Worm (Caenorhabditis elegans) whole organism, mixed stage, embryonic: ENCODE results near the gene F25D1.5.

Source experiments
- M03D4.4 ChIP-seq: sonication (generic microtip); optimal IDR thresholded peaks from 2 replicates; lab custom pipeline; 2017; ENCODE audit warnings: mild to moderate bottlenecking, missing genetic modification characterization, missing compliant biosample characterization
- bed-3 ChIP-seq: fragments of 200-800 bp; sonication (Bioruptor generic); optimal IDR thresholded peaks from 3 replicates; lab custom pipeline; 2018; ENCODE audit warnings: mild to moderate bottlenecking, missing genetic modification characterization, moderate library complexity, missing compliant biosample characterization
- blmp-1 ChIP-seq: fragments of 150-350 bp; optimal IDR thresholded peaks from 2 replicates; lab custom pipeline; 2014; ENCODE audit warnings: missing biosample characterization, missing genetic modification characterization
- ceh-43 ChIP-seq: fragments of 200-800 bp; sonication (Bioruptor generic); optimal IDR thresholded peaks from 2 replicates; lab custom pipeline; 2018; ENCODE audit warnings: mild to moderate bottlenecking, missing genetic modification characterization, moderate library complexity, missing compliant biosample characterization
- ces-1 ChIP-seq: fragments of 150-350 bp; optimal IDR thresholded peaks from 2 replicates; lab custom pipeline; 2014; ENCODE audit warnings: missing biosample characterization, missing genetic modification reagents, missing genetic modification characterization
- drap-1 ChIP-seq: fragments of 200-800 bp; sonication (Bioruptor generic); optimal IDR thresholded peaks from 3 replicates; lab custom pipeline; 2018; ENCODE audit warnings: mild to moderate bottlenecking, missing genetic modification characterization, missing compliant biosample characterization
- elt-1 ChIP-seq: sonication (generic microtip); optimal IDR thresholded peaks from 2 replicates; lab custom pipeline; 2017; ENCODE audit warnings: missing genetic modification characterization, mild to moderate bottlenecking, missing compliant biosample characterization, antibody characterized with exemption, moderate library complexity, borderline replicate concordance; ENCODE audit not compliant: insufficient read depth
- elt-3 ChIP-seq: fragments of 150-350 bp; optimal IDR thresholded peaks from 2 replicates; lab custom pipeline; 2014; ENCODE audit warnings: missing biosample characterization, missing genetic modification characterization
- flh-1 ChIP-seq: fragments of 200-800 bp; sonication (Bioruptor generic); optimal IDR thresholded peaks from 2 replicates; lab custom pipeline; 2018; ENCODE audit warnings: mild to moderate bottlenecking, missing genetic modification characterization, moderate library complexity, missing compliant biosample characterization
- ham-2 ChIP-seq: fragments of 200-800 bp; sonication (Bioruptor generic); optimal IDR thresholded peaks from 2 replicates; lab custom pipeline; 2018; ENCODE audit warnings: mild to moderate bottlenecking, missing genetic modification characterization, missing compliant biosample characterization
- hlh-1 ChIP-seq: fragments of 150-350 bp; optimal IDR thresholded peaks from 2 replicates; lab custom pipeline; 2014; ENCODE audit warnings: missing biosample characterization, missing genetic modification reagents, missing genetic modification characterization
- lin-13 ChIP-seq: fragments of 150-350 bp; optimal IDR thresholded peaks from 2 replicates; lab custom pipeline; 2014; ENCODE audit warnings: missing biosample characterization, missing genetic modification characterization
- lin-32 ChIP-seq: fragments of 200-800 bp; sonication (Bioruptor generic); optimal IDR thresholded peaks from 2 replicates; lab custom pipeline; 2018; ENCODE audit warnings: mild to moderate bottlenecking, missing genetic modification characterization, missing compliant biosample characterization
- lsy-2 ChIP-seq: fragments of 150-350 bp; optimal IDR thresholded peaks from 2 replicates; lab custom pipeline; 2014; ENCODE audit warnings: missing biosample characterization, missing genetic modification characterization
- mab-5 ChIP-seq: fragments of 150-350 bp; optimal IDR thresholded peaks from 2 replicates; lab custom pipeline; 2014; ENCODE audit warnings: missing biosample characterization, missing genetic modification characterization
- mep-1 ChIP-seq: fragments of 150-350 bp; optimal IDR thresholded peaks from 2 replicates; lab custom pipeline; 2017; ENCODE audit warnings: missing biosample characterization, missing genetic modification reagents, missing genetic modification characterization, inconsistent platforms
- mls-2 ChIP-seq: sonication (generic microtip); optimal IDR thresholded peaks from 2 replicates; lab custom pipeline; 2016; ENCODE audit warnings: mild to moderate bottlenecking, missing genetic modification characterization, moderate library complexity, missing compliant biosample characterization
- nhr-12 ChIP-seq: fragments of 150-350 bp; optimal IDR thresholded peaks from 2 replicates; lab custom pipeline; 2014; ENCODE audit warnings: missing biosample characterization, missing genetic modification characterization
- nhr-2 ChIP-seq: fragments of 150-350 bp; optimal IDR thresholded peaks from 2 replicates; lab custom pipeline; 2014; ENCODE audit warnings: missing biosample characterization, missing genetic modification characterization
- nhr-237 ChIP-seq: fragments of 150-350 bp; optimal IDR thresholded peaks from 2 replicates; lab custom pipeline; 2014; ENCODE audit warnings: missing biosample characterization, missing genetic modification characterization
- nhr-28 ChIP-seq: fragments of 150-350 bp; optimal IDR thresholded peaks from 2 replicates; lab custom pipeline; 2014; ENCODE audit warnings: missing biosample characterization, missing genetic modification characterization
- nhr-76 ChIP-seq: sonication (generic microtip); optimal IDR thresholded peaks from 2 replicates; lab custom pipeline; 2017; ENCODE audit warnings: missing biosample characterization, missing genetic modification characterization
- pha-4 ChIP-seq: fragments of 150-350 bp; optimal IDR thresholded peaks from 2 replicates; lab custom pipeline; 2018; ENCODE audit warnings: missing biosample characterization, missing genetic modification reagents, missing genetic modification characterization
- sem-2 ChIP-seq: fragments of 200-800 bp; sonication (Bioruptor generic); optimal IDR thresholded peaks from 2 replicates; lab custom pipeline; 2018; ENCODE audit warnings: mild to moderate bottlenecking, missing genetic modification characterization, missing compliant biosample characterization
- snpc-4 ChIP-seq: fragments of 150-350 bp; optimal IDR thresholded peaks from 2 replicates; lab custom pipeline; 2014; ENCODE audit warnings: missing biosample characterization, missing genetic modification characterization
- sptf-1 ChIP-seq: sonication (generic microtip); optimal IDR thresholded peaks from 2 replicates; lab custom pipeline; 2017; ENCODE audit warnings: mild to moderate bottlenecking, missing genetic modification characterization, moderate library complexity, missing compliant biosample characterization
- tbx-8 ChIP-seq: fragments of 200-800 bp; sonication (Bioruptor generic); optimal IDR thresholded peaks from 2 replicates; lab custom pipeline; 2018; ENCODE audit warnings: mild to moderate bottlenecking, missing genetic modification characterization, moderate library complexity, missing compliant biosample characterization
- unc-120 ChIP-seq: sonication (generic microtip); optimal IDR thresholded peaks from 2 replicates; lab custom pipeline; 2017; ENCODE audit warnings: missing genetic modification characterization, missing compliant biosample characterization; ENCODE audit not compliant: poor library complexity, severe bottlenecking
- unc-39 ChIP-seq: fragments of 150-350 bp; optimal IDR thresholded peaks from 2 replicates; lab custom pipeline; 2014; ENCODE audit warnings: missing biosample characterization, missing genetic modification characterization
- ztf-11 ChIP-seq: fragments of 150-350 bp; optimal IDR thresholded peaks from 2 replicates; lab custom pipeline; 2014; ENCODE audit warnings: missing biosample characterization, missing genetic modification characterization

F25D1.5 gene

ce11 chrV:10576319-10576718 lies 29.7 kb upstream of the F25D1.5 start, which contains the start of gene vps-54:
Gene vps-54 (minus strand): TSS chrV:10576419.
- TF ChIP-seq mls-2 = no peak
- no peak for TF ChIP-seq tbx-8 (GFP tag; lab: Kevin White, UChicago)
- TF ChIP-seq nhr-12 (tag; lab: Kevin White, UChicago) = no peak
- no peak for TF ChIP-seq nhr-237 (tag; lab: Kevin White, UChicago)
- no peak for TF ChIP-seq drap-1 (GFP tag; lab: Kevin White, UChicago)
- TF ChIP-seq ceh-43 (GFP tag; lab: Kevin White, UChicago) = no peak
- no peak for TF ChIP-seq sptf-1 (tag; lab: Kevin White, UChicago)
- TF ChIP-seq unc-39 (tag; lab: Kevin White, UChicago) = no peak
- TF ChIP-seq hlh-1 (tag; lab: Kevin White, UChicago) = no peak
- TF ChIP-seq nhr-28 = no peak

ce11 chrV:10574197-10574596 lies 27.6 kb upstream of the F25D1.5 start:
- TF ChIP-seq ces-1 = no peak
- TF ChIP-seq ceh-43 (GFP tag; lab: Kevin White, UChicago) = no peak
- no peak for TF ChIP-seq nhr-28
- no peak for TF ChIP-seq blmp-1
- TF ChIP-seq elt-3 (tag; lab: Kevin White, UChicago) = no peak

ce11 chrV:10572614-10573013 lies 26.0 kb upstream of the F25D1.5 start, which contains the start of gene del-6:
Gene del-6 (plus strand): TSS chrV:10572914.
- TF ChIP-seq lin-13 (tag; lab: Kevin White, UChicago) (no peak), lsy-2 (tag; lab: Kevin White, UChicago) (no peak), ztf-11 (tag; lab: Kevin White, UChicago) (no peak), ham-2 (GFP tag; lab: Kevin White, UChicago) (no peak), unc-120 (no peak), bed-3 (GFP tag; lab: Kevin White, UChicago) (no peak), lin-32 (no peak), nhr-76 (tag; lab: Kevin White, UChicago) (no peak), pha-4 (tag; lab: Kevin White, UChicago) (no peak), mep-1 (tag; lab: Kevin White, UChicago) (no peak), drap-1 (GFP tag; lab: Kevin White, UChicago) (no peak), ces-1 (no peak), elt-3 (tag; lab: Kevin White, UChicago) (no peak), mls-2 (no peak), unc-39 (tag; lab: Kevin White, UChicago) (no peak), sem-2 (GFP tag; lab: Kevin White, UChicago) (no peak), flh-1 (GFP tag; lab: Kevin White, UChicago) (no peak), snpc-4 (tag; lab: Kevin White, UChicago) (no peak), elt-1 (tag; lab: Kevin White, UChicago) (no peak), nhr-12 (tag; lab: Kevin White, UChicago) (no peak)

- TF ChIP-seq M03D4.4 (tag; lab: Kevin White, UChicago) (no peak), mep-1 (tag; lab: Kevin White, UChicago) (no peak), unc-120 (no peak), mab-5 (tag; lab: Kevin White, UChicago) (no peak), lin-13 (tag; lab: Kevin White, UChicago) (no peak), ces-1 (no peak), nhr-12 (tag; lab: Kevin White, UChicago) (no peak), lin-32 (no peak), nhr-237 (tag; lab: Kevin White, UChicago) (no peak), elt-1 (tag; lab: Kevin White, UChicago) (no peak), lsy-2 (tag; lab: Kevin White, UChicago) (no peak), snpc-4 (tag; lab: Kevin White, UChicago) (no peak), flh-1 (GFP tag; lab: Kevin White, UChicago) (no peak), drap-1 (GFP tag; lab: Kevin White, UChicago) (no peak), bed-3 (GFP tag; lab: Kevin White, UChicago) (no peak), mls-2 (no peak), sem-2 (GFP tag; lab: Kevin White, UChicago) (no peak), ham-2 (GFP tag; lab: Kevin White, UChicago) (no peak), nhr-76 (tag; lab: Kevin White, UChicago) (no peak), sptf-1 (tag; lab: Kevin White, UChicago) (no peak)
Observed at ce11 chrV:10571523-10571922, 24.9 kb upstream of the F25D1.5 start.

- TF ChIP-seq M03D4.4 (tag; lab: Kevin White, UChicago) = no peak
- no peak for TF ChIP-seq nhr-237 (tag; lab: Kevin White, UChicago)
- no peak for TF ChIP-seq ham-2 (GFP tag; lab: Kevin White, UChicago)
- TF ChIP-seq ceh-43 (GFP tag; lab: Kevin White, UChicago) = no peak
- TF ChIP-seq nhr-76 (tag; lab: Kevin White, UChicago) = no peak
- no peak for TF ChIP-seq nhr-2 (tag; lab: Kevin White, UChicago)
- no peak for TF ChIP-seq lsy-2 (tag; lab: Kevin White, UChicago)
- TF ChIP-seq bed-3 (GFP tag; lab: Kevin White, UChicago) = no peak
- TF ChIP-seq drap-1 (GFP tag; lab: Kevin White, UChicago) = no peak
- no peak for TF ChIP-seq elt-1 (tag; lab: Kevin White, UChicago)
Observed at ce11 chrV:10568496-10568895, 21.9 kb upstream of the F25D1.5 start.
